Worm (Caenorhabditis elegans) whole organism, early embryonic: ENCODE data around the gene nhr-125.

Experiments used
- B0310.2 ChIP-seq: sonication (generic microtip); optimal IDR thresholded peaks from 2 replicates; lab custom pipeline; 2016; ENCODE audit warnings: mild to moderate bottlenecking, missing genetic modification characterization, missing compliant biosample characterization
- F13C5.2 ChIP-seq: sonication (generic microtip); optimal IDR thresholded peaks from 2 replicates; lab custom pipeline; 2017; ENCODE audit warnings: mild to moderate bottlenecking, missing genetic modification characterization, inconsistent platforms, missing compliant biosample characterization
- aly-1 ChIP-seq: sonication (generic microtip); optimal IDR thresholded peaks from 2 replicates; lab custom pipeline; 2016; ENCODE audit warnings: missing genetic modification characterization, missing compliant biosample characterization
- ama-1 ChIP-seq: fragments of 150-350 bp; optimal IDR thresholded peaks from 2 replicates; lab custom pipeline; 2014
- ceh-13 ChIP-seq: fragments of 200-800 bp; sonication (Bioruptor generic); optimal IDR thresholded peaks from 2 replicates; lab custom pipeline; 2018; ENCODE audit warnings: mild to moderate bottlenecking, missing genetic modification characterization, missing compliant biosample characterization
- ceh-36 ChIP-seq: sonication (generic microtip); optimal IDR thresholded peaks from 2 replicates; lab custom pipeline; 2016; ENCODE audit warnings: missing genetic modification characterization, inconsistent platforms, missing compliant biosample characterization
- ets-7 ChIP-seq: sonication (generic microtip); optimal IDR thresholded peaks from 2 replicates; lab custom pipeline; 2016; ENCODE audit warnings: missing genotype, missing genetic modification characterization, missing compliant biosample characterization
- flt-1 ChIP-seq: fragments of 200-800 bp; sonication (Bioruptor generic); IDR thresholded peaks from 2 replicates; pipeline ENCODE4 v1.3.6; 2022; ENCODE audit warnings: missing genetic modification characterization, missing compliant biosample characterization
- hmbx-1 ChIP-seq: sonication (generic microtip); optimal IDR thresholded peaks from 2 replicates; lab custom pipeline; 2016; ENCODE audit warnings: mild to moderate bottlenecking, missing genetic modification characterization, missing compliant biosample characterization
- hmg-4 ChIP-seq: fragments of 200-800 bp; sonication (Bioruptor generic); optimal IDR thresholded peaks from 2 replicates; lab custom pipeline; 2018; ENCODE audit warnings: mild to moderate bottlenecking, missing genetic modification characterization, missing compliant biosample characterization
- hnd-1 ChIP-seq: sonication (generic microtip); optimal IDR thresholded peaks from 2 replicates; lab custom pipeline; 2016; ENCODE audit warnings: missing genetic modification characterization, missing compliant biosample characterization
- pes-1 ChIP-seq: fragments of 200-800 bp; sonication (Bioruptor generic); IDR thresholded peaks from 2 replicates; pipeline ENCODE4 v1.3.6; 2022; ENCODE audit warnings: missing genetic modification reagents, missing genetic modification characterization, missing compliant biosample characterization
- scrt-1 ChIP-seq: fragments of 200-800 bp; sonication (Bioruptor generic); IDR thresholded peaks from 2 replicates; pipeline ENCODE4 v1.3.6; 2022; ENCODE audit warnings: missing genetic modification characterization, missing compliant biosample characterization
- sea-1 ChIP-seq: fragments of 200-800 bp; sonication (Bioruptor generic); conservative IDR thresholded peaks from 2 replicates; pipeline ENCODE4 v1.3.6; 2022; ENCODE audit warnings: missing genetic modification characterization, missing compliant biosample characterization
- tbx-11 ChIP-seq: fragments of 200-800 bp; sonication (Bioruptor generic); IDR thresholded peaks from 2 replicates; pipeline ENCODE4 v1.3.6; 2022; ENCODE audit warnings: missing genetic modification characterization, missing compliant biosample characterization
- tbx-37 ChIP-seq: fragments of 200-800 bp; sonication (Bioruptor generic); conservative IDR thresholded peaks from 2 replicates; pipeline ENCODE4 v1.3.6; 2022; ENCODE audit warnings: missing genetic modification reagents, missing genetic modification characterization, missing compliant biosample characterization
- tra-4 ChIP-seq: sonication (generic microtip); optimal IDR thresholded peaks from 2 replicates; lab custom pipeline; 2017; ENCODE audit warnings: missing genetic modification characterization, missing compliant biosample characterization

nhr-125 gene

ce11 chrV:4361505-4361904 lies 36.2 kb upstream of the nhr-125 start, which contains the start of gene F32D1.3:
Gene F32D1.3, minus strand, starts transcription at chrV:4361569.
- no peak for TF ChIP-seq ama-1 (lab: Kevin White, UChicago)
- TF ChIP-seq ceh-36 (tag; lab: Kevin White, UChicago) = no peak
- TF ChIP-seq sea-1 (GFP tag; lab: Robert Waterston, UW) = no peak
- no peak for TF ChIP-seq ets-7 (tag; lab: Kevin White, UChicago)
- TF ChIP-seq tbx-11 (GFP tag; lab: Robert Waterston, UW) = no peak
- no peak for TF ChIP-seq scrt-1 (GFP tag; lab: Robert Waterston, UW)
- TF ChIP-seq tbx-37 (GFP tag; lab: Robert Waterston, UW) = no peak
- TF ChIP-seq ceh-13 (GFP tag; lab: Kevin White, UChicago) = no peak
- no peak for TF ChIP-seq pes-1 (GFP tag; lab: Robert Waterston, UW)
- no peak for TF ChIP-seq B0310.2 (tag; lab: Kevin White, UChicago)
- TF ChIP-seq F13C5.2 = no peak
- TF ChIP-seq hmg-4 (GFP tag; lab: Kevin White, UChicago) = no peak
- no peak for TF ChIP-seq tra-4 (tag; lab: Kevin White, UChicago)
- TF ChIP-seq hmbx-1 (tag; lab: Kevin White, UChicago) = no peak
- no peak for TF ChIP-seq flt-1 (GFP tag; lab: Robert Waterston, UW)
- no peak for TF ChIP-seq hnd-1
- TF ChIP-seq aly-1 (tag; lab: Kevin White, UChicago) = no peak

ce11 chrV:4360018-4360417 lies 34.7 kb upstream of the nhr-125 start:
- no peak for TF ChIP-seq B0310.2 (tag; lab: Kevin White, UChicago)
- TF ChIP-seq flt-1 (GFP tag; lab: Robert Waterston, UW) = no peak
- no peak for TF ChIP-seq scrt-1 (GFP tag; lab: Robert Waterston, UW)
- TF ChIP-seq hmbx-1 (tag; lab: Kevin White, UChicago) = no peak
- TF ChIP-seq pes-1 (GFP tag; lab: Robert Waterston, UW) = no peak
- no peak for TF ChIP-seq ets-7 (tag; lab: Kevin White, UChicago)
- TF ChIP-seq sea-1 (GFP tag; lab: Robert Waterston, UW) = no peak
- no peak for TF ChIP-seq ama-1 (lab: Kevin White, UChicago)
- TF ChIP-seq ceh-36 (tag; lab: Kevin White, UChicago) = no peak

- no peak for TF ChIP-seq hnd-1
- no peak for TF ChIP-seq ceh-36 (tag; lab: Kevin White, UChicago)
- TF ChIP-seq tra-4 (tag; lab: Kevin White, UChicago) = no peak
- no peak for TF ChIP-seq tbx-11 (GFP tag; lab: Robert Waterston, UW)
- TF ChIP-seq aly-1 (tag; lab: Kevin White, UChicago) = no peak
- no peak for TF ChIP-seq ets-7 (tag; lab: Kevin White, UChicago)
- TF ChIP-seq sea-1 (GFP tag; lab: Robert Waterston, UW) = no peak
- no peak for TF ChIP-seq ama-1 (lab: Kevin White, UChicago)
- TF ChIP-seq ceh-13 (GFP tag; lab: Kevin White, UChicago) = no peak
Measured at ce11 chrV:4359127-4359526, 33.8 kb upstream of the nhr-125 start.

- TF ChIP-seq B0310.2 (tag; lab: Kevin White, UChicago) = no peak
- no peak for TF ChIP-seq hnd-1
- no peak for TF ChIP-seq flt-1 (GFP tag; lab: Robert Waterston, UW)
- no peak for TF ChIP-seq aly-1 (tag; lab: Kevin White, UChicago)
- no peak for TF ChIP-seq F13C5.2
- no peak for TF ChIP-seq sea-1 (GFP tag; lab: Robert Waterston, UW)
- TF ChIP-seq ceh-36 (tag; lab: Kevin White, UChicago) = no peak
- no peak for TF ChIP-seq ama-1 (lab: Kevin White, UChicago)
- TF ChIP-seq tbx-37 (GFP tag; lab: Robert Waterston, UW) = no peak
- TF ChIP-seq scrt-1 (GFP tag; lab: Robert Waterston, UW) = no peak
- no peak for TF ChIP-seq tra-4 (tag; lab: Kevin White, UChicago)
- TF ChIP-seq tbx-11 (GFP tag; lab: Robert Waterston, UW) = no peak
- no peak for TF ChIP-seq hmbx-1 (tag; lab: Kevin White, UChicago)
- no peak for TF ChIP-seq ceh-13 (GFP tag; lab: Kevin White, UChicago)
- TF ChIP-seq ets-7 (tag; lab: Kevin White, UChicago) = no peak
- TF ChIP-seq hmg-4 (GFP tag; lab: Kevin White, UChicago) = no peak
- no peak for TF ChIP-seq pes-1 (GFP tag; lab: Robert Waterston, UW)
Measured at ce11 chrV:4357369-4357768, 32.1 kb upstream of the nhr-125 start.

- TF ChIP-seq aly-1 (tag; lab: Kevin White, UChicago) (no peak), tra-4 (tag; lab: Kevin White, UChicago) (no peak), tbx-37 (GFP tag; lab: Robert Waterston, UW) (no peak), hmg-4 (GFP tag; lab: Kevin White, UChicago) (no peak), ets-7 (tag; lab: Kevin White, UChicago) (no peak), flt-1 (GFP tag; lab: Robert Waterston, UW) (no peak), ceh-36 (tag; lab: Kevin White, UChicago) (no peak), F13C5.2 (no peak)
Measured at ce11 chrV:4356047-4356612, 30.8 kb upstream of the nhr-125 start.

- TF ChIP-seq tbx-37 (GFP tag; lab: Robert Waterston, UW) (no peak), hnd-1 (no peak), sea-1 (GFP tag; lab: Robert Waterston, UW) (no peak)
Measured at ce11 chrV:4346799-4347198, 21.5 kb upstream of the nhr-125 start, which contains the start of gene mcm-7. Gene mcm-7, plus strand, starts transcription at chrV:4347166.

- TF ChIP-seq tbx-11 (GFP tag; lab: Robert Waterston, UW) (no peak), pes-1 (GFP tag; lab: Robert Waterston, UW) (no peak), hmg-4 (GFP tag; lab: Kevin White, UChicago) (no peak)
Measured at ce11 chrV:4346325-4346724, 21.0 kb upstream of the nhr-125 start, which contains the start of gene hpo-18. Gene hpo-18, minus strand, starts transcription at chrV:4346425.
